Fruit fly (Drosophila melanogaster): ENCODE data around the gene Cyp9f2.

The Cyp9f2 gene

dm6 chr3R:12356044-12356443, 49.8 kb downstream of the Cyp9f2 start, which contains the start of gene MBD-R2:
TSS of gene MBD-R2 (minus strand) at chr3R:12356265.
- no peak for TF ChIP-seq insv (optimal IDR thresholded peaks at IDR 0.05)
- no peak for TF ChIP-seq psq (optimal IDR thresholded peaks at IDR 0.05)
- TF ChIP-seq ttk (optimal IDR thresholded peaks at IDR 0.05) = no peak
- TF ChIP-seq Myc (optimal IDR thresholded peaks at IDR 0.05) = no peak
- TF ChIP-seq Sin3A (optimal IDR thresholded peaks at IDR 0.05) = no peak
- no peak for TF ChIP-seq h (optimal IDR thresholded peaks at IDR 0.05)
